Fruit fly (Drosophila melanogaster) whole organism, embryonic: ENCODE results near the gene CG14971.

Experiments used
- C15 ChIP-seq: fragments of 200-800 bp; sonication (Bioruptor generic); IDR thresholded peaks from 3 replicates; pipeline ENCODE4 v1.3.6; 2022; ENCODE audit warnings: missing biosample characterization, missing genetic modification characterization
- CG11695 ChIP-seq: fragments of 200-800 bp; sonication (Bioruptor generic); IDR thresholded peaks from 3 replicates; pipeline ENCODE4 v1.3.6; 2022; ENCODE audit warnings: missing biosample characterization, missing genetic modification characterization
- CG12236 ChIP-seq: fragments of 200-800 bp; sonication (Bioruptor generic); optimal IDR thresholded peaks from 2 replicates; lab custom pipeline; 2016; ENCODE audit warnings: missing biosample characterization, missing genetic modification characterization
- CG12659 ChIP-seq: fragments of 200-800 bp; sonication (Bioruptor generic); optimal IDR thresholded peaks from 3 replicates; lab custom pipeline; 2017; ENCODE audit warnings: mild to moderate bottlenecking, missing biosample characterization, missing genetic modification reagents, missing genetic modification characterization
- CG1647 ChIP-seq: fragments of 200-800 bp; sonication (Bioruptor generic); optimal IDR thresholded peaks from 3 replicates; lab custom pipeline; 2016; ENCODE audit warnings: missing biosample characterization, missing genetic modification characterization
- CG17328 ChIP-seq: fragments of 200-800 bp; sonication (Bioruptor generic); IDR thresholded peaks from 2 replicates; pipeline ENCODE4 v1.3.6; 2022; ENCODE audit warnings: missing biosample characterization, missing genetic modification characterization
- CG17361 ChIP-seq: fragments of 200-800 bp; sonication (Bioruptor generic); IDR thresholded peaks from 3 replicates; pipeline ENCODE4 v1.3.6; 2022; ENCODE audit warnings: missing biosample characterization, missing genetic modification characterization
- CG2199 ChIP-seq: fragments of 200-800 bp; sonication (Bioruptor generic); IDR thresholded peaks from 3 replicates; pipeline ENCODE4 v1.3.6; 2022; ENCODE audit warnings: missing biosample characterization, missing genetic modification characterization
- CG2678 ChIP-seq: fragments of 200-800 bp; sonication (Bioruptor generic); optimal IDR thresholded peaks from 3 replicates; lab custom pipeline; 2019; ENCODE audit warnings: missing biosample characterization, mild to moderate bottlenecking, missing genetic modification characterization, moderate library complexity
- CG31224 ChIP-seq: fragments of 200-800 bp; sonication (Bioruptor generic); IDR thresholded peaks from 2 replicates; pipeline ENCODE4 v1.3.6; 2022; ENCODE audit warnings: missing biosample characterization, missing genetic modification characterization
- CG3281 ChIP-seq: fragments of 200-800 bp; sonication (Bioruptor generic); optimal IDR thresholded peaks from 3 replicates; lab custom pipeline; 2017; ENCODE audit warnings: missing biosample characterization, mild to moderate bottlenecking, missing genetic modification characterization
- CG3847 ChIP-seq: fragments of 200-800 bp; sonication (Bioruptor generic); IDR thresholded peaks from 2 replicates; pipeline ENCODE4 v1.3.6; 2022; ENCODE audit warnings: missing biosample characterization, missing genetic modification characterization
- CG3995 ChIP-seq: fragments of 200-800 bp; sonication (Bioruptor generic); optimal IDR thresholded peaks from 3 replicates; lab custom pipeline; 2016; ENCODE audit warnings: missing biosample characterization, missing genetic modification characterization
- CG4328 ChIP-seq: fragments of 200-800 bp; sonication (Bioruptor generic); optimal IDR thresholded peaks from 3 replicates; lab custom pipeline; 2017; ENCODE audit warnings: missing biosample characterization, missing genetic modification reagents, missing genetic modification characterization
- CG7271 ChIP-seq: fragments of 200-800 bp; sonication (Bioruptor generic); optimal IDR thresholded peaks from 2 replicates; lab custom pipeline; 2018; ENCODE audit warnings: missing biosample characterization, mild to moderate bottlenecking, missing genetic modification characterization, moderate library complexity
- CG8765 ChIP-seq: fragments of 200-800 bp; sonication (Bioruptor generic); IDR thresholded peaks from 2 replicates; pipeline ENCODE4 v1.3.6; 2022; ENCODE audit warnings: missing biosample characterization, missing genetic modification characterization
- CG9876 ChIP-seq: fragments of 200-800 bp; sonication (Bioruptor generic); optimal IDR thresholded peaks from 2 replicates; lab custom pipeline; 2016; ENCODE audit warnings: missing biosample characterization, missing genetic modification characterization
- CG9932 ChIP-seq: fragments of 200-800 bp; sonication (Bioruptor generic); IDR thresholded peaks from 2 replicates; pipeline ENCODE4 v1.3.6; 2022; ENCODE audit warnings: missing biosample characterization, missing genetic modification characterization
- D19A ChIP-seq: fragments of 200-800 bp; optimal IDR thresholded peaks from 3 replicates; lab custom pipeline; 2019; ENCODE audit warnings: missing biosample characterization, mild to moderate bottlenecking, missing genetic modification characterization, moderate library complexity
- Doc3 ChIP-seq: fragments of 200-800 bp; sonication (Bioruptor generic); IDR thresholded peaks from 3 replicates; pipeline ENCODE4 v1.3.6; 2022; ENCODE audit warnings: missing biosample characterization, missing genetic modification characterization; ENCODE audit not compliant: partially characterized antibody
- Ets65A ChIP-seq: fragments of 200-800 bp; sonication (Bioruptor generic); peaks from one replicate; lab custom pipeline; 2016; ENCODE audit warnings: missing biosample characterization, missing genetic modification characterization
- HLHmδ ChIP-seq: fragments of 200-800 bp; sonication (Bioruptor generic); optimal IDR thresholded peaks from 2 replicates; lab custom pipeline; 2018; ENCODE audit warnings: missing biosample characterization, mild to moderate bottlenecking, missing genetic modification characterization, moderate library complexity
- MBD-R2 ChIP-seq: fragments of 200-800 bp; sonication (Bioruptor generic); IDR thresholded peaks from 2 replicates; pipeline ENCODE4 v1.3.6; 2022; ENCODE audit warnings: missing biosample characterization, missing genetic modification characterization
- Mrtf ChIP-seq: fragments of 200-800 bp; sonication (Bioruptor generic); IDR thresholded peaks from 3 replicates; pipeline ENCODE4 v1.3.6; 2022; ENCODE audit warnings: missing biosample characterization, missing genetic modification characterization
- Nf-YA ChIP-seq: fragments of 200-800 bp; sonication (Bioruptor generic); IDR thresholded peaks from 2 replicates; pipeline ENCODE4 v1.3.6; 2022; ENCODE audit warnings: missing biosample characterization, missing genetic modification characterization
- Nf-YC ChIP-seq: fragments of 200-800 bp; optimal IDR thresholded peaks from 3 replicates; lab custom pipeline; 2019; ENCODE audit warnings: missing biosample characterization, mild to moderate bottlenecking, missing genetic modification characterization, moderate library complexity
- Sry-β ChIP-seq: fragments of 200-800 bp; sonication (Bioruptor generic); optimal IDR thresholded peaks from 2 replicates; lab custom pipeline; 2018; ENCODE audit warnings: missing biosample characterization, mild to moderate bottlenecking, missing genetic modification characterization, moderate library complexity
- Taf1 ChIP-seq: fragments of 200-800 bp; sonication (Bioruptor generic); IDR thresholded peaks from 2 replicates; pipeline ENCODE4 v1.3.6; 2022; ENCODE audit warnings: missing biosample characterization, missing genetic modification characterization
- Vsx1 ChIP-seq: fragments of 200-800 bp; sonication (Bioruptor generic); optimal IDR thresholded peaks from 2 replicates; lab custom pipeline; 2017; ENCODE audit warnings: missing biosample characterization, mild to moderate bottlenecking, missing genetic modification characterization, missing genetic modification reagents
- Xbp1 ChIP-seq: fragments of 200-800 bp; sonication (Bioruptor generic); optimal IDR thresholded peaks from 3 replicates; lab custom pipeline; 2016; ENCODE audit warnings: missing biosample characterization, mild to moderate bottlenecking, missing genetic modification characterization
- bsh ChIP-seq, 2 experiments: fragments of 200-800 bp; sonication (Bioruptor generic); optimal IDR thresholded peaks; 2 replicates each; lab custom pipeline; 2017 to 2018; ENCODE audit warnings: mild to moderate bottlenecking in 2 of 2, missing biosample characterization in 2 of 2, missing genetic modification characterization in 2 of 2, moderate library complexity in 1 of 2
- chm ChIP-seq: fragments of 200-800 bp; sonication (Bioruptor generic); IDR thresholded peaks from 2 replicates; pipeline ENCODE4 v1.3.6; 2022; ENCODE audit warnings: missing biosample characterization, missing genetic modification characterization
- crp ChIP-seq, 2 experiments: fragments of 200-800 bp; sonication (Bioruptor generic); optimal IDR thresholded peaks; 2 replicates in 1 of 2; 3 replicates in 1 of 2; lab custom pipeline; 2017; ENCODE audit warnings: missing biosample characterization in 2 of 2, missing genetic modification characterization in 2 of 2, mild to moderate bottlenecking in 1 of 2, moderate library complexity in 1 of 2
- fd3F ChIP-seq: fragments of 200-800 bp; sonication (Bioruptor generic); optimal IDR thresholded peaks from 2 replicates; lab custom pipeline; 2018; ENCODE audit warnings: missing biosample characterization, mild to moderate bottlenecking, missing genetic modification characterization, moderate library complexity
- gce ChIP-seq: fragments of 200-800 bp; sonication (Bioruptor generic); IDR thresholded peaks from 3 replicates; pipeline ENCODE4 v1.3.6; 2022; ENCODE audit warnings: missing biosample characterization, missing genetic modification characterization
- jigr1 ChIP-seq: fragments of 200-800 bp; sonication (Bioruptor generic); IDR thresholded peaks from 3 replicates; pipeline ENCODE4 v1.3.6; 2022; ENCODE audit warnings: missing biosample characterization, missing genetic modification characterization
- kay ChIP-seq: fragments of 200-800 bp; sonication (Bioruptor generic); optimal IDR thresholded peaks from 2 replicates; lab custom pipeline; 2016; ENCODE audit warnings: missing biosample characterization, missing genetic modification characterization
- mld ChIP-seq: fragments of 200-800 bp; sonication (Bioruptor generic); IDR thresholded peaks from 3 replicates; pipeline ENCODE4 v1.3.6; 2022; ENCODE audit warnings: missing biosample characterization, missing genetic modification characterization; ENCODE audit not compliant: partially characterized antibody
- onecut ChIP-seq: fragments of 200-800 bp; sonication (Bioruptor generic); IDR thresholded peaks from 2 replicates; pipeline ENCODE4 v1.3.6; 2022; ENCODE audit warnings: missing biosample characterization, missing genetic modification characterization
- repo ChIP-seq: fragments of 200-800 bp; sonication (Bioruptor generic); optimal IDR thresholded peaks from 2 replicates; lab custom pipeline; 2016; ENCODE audit warnings: missing biosample characterization, missing genetic modification characterization
- ro ChIP-seq: fragments of 200-800 bp; sonication (Bioruptor generic); IDR thresholded peaks from 2 replicates; pipeline ENCODE4 v1.3.6; 2022; ENCODE audit warnings: missing biosample characterization, missing genetic modification characterization
- shn ChIP-seq: fragments of 200-800 bp; sonication (Bioruptor generic); optimal IDR thresholded peaks from 3 replicates; lab custom pipeline; 2016; ENCODE audit warnings: missing biosample characterization, missing genetic modification characterization
- slou ChIP-seq: fragments of 200-800 bp; sonication (Bioruptor generic); optimal IDR thresholded peaks from 3 replicates; lab custom pipeline; 2016; ENCODE audit warnings: missing biosample characterization, missing genetic modification characterization
- slp2 ChIP-seq: fragments of 200-800 bp; sonication (Bioruptor generic); optimal IDR thresholded peaks from 2 replicates; lab custom pipeline; 2016; ENCODE audit warnings: missing biosample characterization, missing genetic modification characterization
- sob ChIP-seq: fragments of 200-800 bp; sonication (Bioruptor generic); IDR thresholded peaks from 2 replicates; pipeline ENCODE4 v1.3.6; 2022; ENCODE audit warnings: missing biosample characterization, missing genetic modification characterization
- ssp ChIP-seq: fragments of 200-800 bp; sonication (Bioruptor generic); IDR thresholded peaks from 2 replicates; pipeline ENCODE4 v1.3.6; 2022; ENCODE audit warnings: missing biosample characterization, missing genetic modification characterization
- stwl ChIP-seq: fragments of 200-800 bp; sonication (Bioruptor generic); optimal IDR thresholded peaks from 3 replicates; lab custom pipeline; 2018; ENCODE audit warnings: missing biosample characterization, mild to moderate bottlenecking, missing genetic modification characterization, moderate library complexity
- vvl ChIP-seq: fragments of 200-800 bp; sonication (Bioruptor generic); IDR thresholded peaks from 2 replicates; pipeline ENCODE4 v1.3.6; 2022; ENCODE audit warnings: missing biosample characterization, missing genetic modification characterization
- zfh2 ChIP-seq: fragments of 200-800 bp; sonication (Bioruptor generic); optimal IDR thresholded peaks from 2 replicates; lab custom pipeline; 2016; ENCODE audit warnings: missing biosample characterization, missing genetic modification characterization

Gene CG14971

dm6 chr3L:3418207-3419086 lies 52.7 kb downstream of the CG14971 start:
- TF ChIP-seq Nf-YA (GFP tag; lab: Robert Waterston, UW) (peak; percentile 68), vvl (peak; percentile 86), CG8765 (GFP tag; lab: Robert Waterston, UW) (peak; percentile 46; the same call in 1 of the 2 replicates), CG11695 (GFP tag; lab: Robert Waterston, UW) (peak; percentile 80), CG3847 (GFP tag; lab: Robert Waterston, UW) (peak; percentile 80), slou (GFP tag; lab: Kevin White, UChicago) (peak; percentile 36), HLHmδ (GFP tag; lab: Kevin White, UChicago) (peak; percentile 88), CG12659 (GFP tag; lab: Kevin White, UChicago) (peak; percentile 76), Xbp1 (GFP tag; lab: Kevin White, UChicago) (peak; percentile 40), Nf-YC (tag; lab: Kevin White, UChicago) (peak; percentile 69), CG9932 (peak; percentile 78), Vsx1 (GFP tag; lab: Kevin White, UChicago) (peak; percentile 76), zfh2 (GFP tag; lab: Kevin White, UChicago) (peak; percentile 68), CG9876 (GFP tag; lab: Kevin White, UChicago) (no peak), shn (peak; percentile 65), onecut (GFP tag; lab: Robert Waterston, UW) (peak; percentile 57), ro (GFP tag; lab: Robert Waterston, UW) (no peak), kay (GFP tag; lab: Kevin White, UChicago) (peak; percentile 62), mld (GFP tag; lab: Robert Waterston, UW) (no peak), CG3281 (GFP tag; lab: Kevin White, UChicago) (peak; percentile 69), Mrtf (GFP tag; lab: Robert Waterston, UW) (peak; percentile 76; the same call in 2 of the 3 replicates), CG3995 (peak; percentile 24), CG31224 (GFP tag; lab: Robert Waterston, UW) (peak; percentile 69), CG17328 (GFP tag; lab: Robert Waterston, UW) (peak; percentile 73), chm (GFP tag; lab: Robert Waterston, UW) (peak; percentile 70), CG2678 (tag; lab: Kevin White, UChicago) (peak; percentile 79), Sry-β (GFP tag; lab: Kevin White, UChicago) (peak; percentile 22), jigr1 (GFP tag; lab: Robert Waterston, UW) (peak; percentile 42; the same call in 1 of the 3 replicates), fd3F (GFP tag; lab: Kevin White, UChicago) (peak; percentile 36), bsh (GFP tag; optimal IDR thresholded peaks at IDR 0.05; lab: Kevin White, UChicago) (peak; percentile 52 to 89), CG4328 (GFP tag; lab: Kevin White, UChicago) (peak; percentile 91), CG2199 (peak; percentile 83), sob (GFP tag; lab: Robert Waterston, UW) (peak; percentile 82), C15 (GFP tag; lab: Robert Waterston, UW) (peak; percentile 71; the same call in 2 of the 3 replicates), gce (GFP tag; lab: Robert Waterston, UW) (peak; percentile 60; the same call in 2 of the 3 replicates), Doc3 (GFP tag; lab: Robert Waterston, UW) (no peak), stwl (tag; lab: Kevin White, UChicago) (no peak), CG1647 (GFP tag; lab: Kevin White, UChicago) (peak; percentile 26), repo (GFP tag; lab: Kevin White, UChicago) (no peak), D19A (tag; lab: Kevin White, UChicago) (peak; percentile 40), Taf1 (GFP tag; lab: Robert Waterston, UW) (peak; percentile 78), crp (GFP tag; optimal IDR thresholded peaks at IDR 0.05; lab: Kevin White, UChicago) (peak in 1 of 2 experiments; percentile 6), CG17361 (peak; percentile 53; the same call in 1 of the 3 replicates), MBD-R2 (GFP tag; lab: Robert Waterston, UW) (peak; percentile 30; the same call in 1 of the 2 replicates), CG12236 (GFP tag; lab: Kevin White, UChicago) (no peak), ssp (GFP tag; lab: Robert Waterston, UW) (peak; percentile 58), slp2 (peak; percentile 36), CG7271 (tag; lab: Kevin White, UChicago) (no peak), Ets65A (GFP tag; lab: Kevin White, UChicago) (peak; percentile 93)
